Fruit fly (Drosophila melanogaster): ENCODE data around the gene CG3176.

dm6 chrX:526479-527071 is 44.9 kb downstream of the CG3176 start:
- no peak for TF ChIP-seq so (GFP tag; IDR thresholded peaks at IDR 0.05)
- TF ChIP-seq crol (GFP tag; IDR thresholded peaks at IDR 0.05): no peak
- TF ChIP-seq HLH3B (GFP tag; IDR thresholded peaks at IDR 0.05): no peak
- TF ChIP-seq Sox102F (GFP tag; optimal IDR thresholded peaks at IDR 0.05): no peak

Data from whole organism, embryonic.